Worm (Caenorhabditis elegans): ENCODE measurements around the gene pals-37.

DNA sequence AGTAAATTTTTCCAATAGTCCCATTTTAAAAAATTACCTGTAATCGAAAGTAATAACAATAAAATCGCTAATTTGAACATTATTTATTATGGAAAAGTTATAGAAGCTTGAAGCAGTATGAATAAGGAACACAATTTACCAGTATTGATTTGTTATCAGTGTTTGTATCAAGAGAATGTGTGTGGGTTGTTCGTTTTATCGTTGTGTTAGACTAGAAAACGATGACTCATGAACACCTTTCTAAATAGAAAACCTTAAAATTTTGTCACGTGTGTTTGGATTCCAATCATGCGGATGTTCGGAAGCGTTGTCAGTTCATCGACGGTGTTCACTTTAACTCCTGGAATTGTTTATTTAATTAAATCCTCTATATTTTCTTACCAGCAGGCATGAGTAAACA lies 9.2 kb downstream of the pals-37 start, which contains the start of gene C54D10.13:
- TF ChIP-seq ama-1 (optimal IDR thresholded peaks at IDR 0.05) (no peak), pag-3 (tag; optimal IDR thresholded peaks at IDR 0.05; ENCODE audit: borderline replicate concordance) (no peak), dve-1 (tag; optimal IDR thresholded peaks at IDR 0.05) (no peak), ceh-2 (tag; optimal IDR thresholded peaks at IDR 0.05) (no peak), C08G9.2 (tag; optimal IDR thresholded peaks at IDR 0.05) (no peak)

Measured in whole organism, late embryonic.